Worm (Caenorhabditis elegans): ENCODE results near the gene ipmk-1.

DNA sequence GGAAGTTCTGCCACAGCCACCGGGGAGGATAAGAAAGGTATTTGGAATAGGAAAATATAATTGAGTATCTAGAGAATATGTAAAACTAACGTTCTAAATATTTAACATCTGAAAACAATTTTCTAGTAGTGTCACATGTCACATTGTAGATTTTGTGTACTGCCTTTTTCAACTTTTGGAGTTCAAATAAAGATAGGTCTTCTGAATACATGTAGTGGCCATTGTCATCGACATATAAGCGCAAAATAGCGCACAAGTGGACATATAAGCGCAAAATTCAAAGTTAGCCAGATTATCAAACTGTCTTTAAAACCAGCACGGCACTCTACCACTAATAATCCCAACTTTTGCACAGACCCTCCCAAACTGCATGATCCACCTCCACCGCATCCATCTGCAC, 26.3 kb downstream of the ipmk-1 start:
- TF ChIP-seq pha-4 (tag; optimal IDR thresholded peaks at IDR 0.05) = no peak
- TF ChIP-seq ces-1 (GFP tag; optimal IDR thresholded peaks at IDR 0.05) = no peak
- no peak for TF ChIP-seq nhr-28 (tag; optimal IDR thresholded peaks at IDR 0.05)
- no peak for TF ChIP-seq snpc-4 (tag; optimal IDR thresholded peaks at IDR 0.05)
- no peak for TF ChIP-seq nhr-237 (tag; optimal IDR thresholded peaks at IDR 0.05)
- TF ChIP-seq blmp-1 (tag; optimal IDR thresholded peaks at IDR 0.05) = no peak

All from whole organism, mixed stage, embryonic.